Fruit fly (Drosophila melanogaster): Measurements from ENCODE around the gene fabp.

fabp gene

dm6 chr3R:11566769-11567570 is at the start of gene fabp, which contains the start of gene sea:
Gene fabp, minus strand, starts transcription at chr3R:11567054.
Gene sea, minus strand, starts transcription at chr3R:11567054.
- TF ChIP-seq CG17385 (GFP tag; optimal IDR thresholded peaks at IDR 0.05) (peak; percentile 21), Dll (GFP tag; IDR thresholded peaks at IDR 0.05; ENCODE audit: partially characterized antibody) (0 out of 4 replicates have a peak, but pooled peaks have one; percentile 30), CG2129 (GFP tag; IDR thresholded peaks at IDR 0.05; ENCODE audit: partially characterized antibody) (no peak), CG10543 (GFP tag; optimal IDR thresholded peaks at IDR 0.05) (peak; percentile 39), abd-A (tag; optimal IDR thresholded peaks at IDR 0.05) (peak; percentile 59), lilli (GFP tag; optimal IDR thresholded peaks at IDR 0.05) (peak; percentile 19), chinmo (GFP tag; IDR thresholded peaks at IDR 0.05; ENCODE audit: partially characterized antibody) (peak; percentile 75; the same call in 2 of the 4 replicates), CG6813 (GFP tag; optimal IDR thresholded peaks at IDR 0.05) (peak; percentile 40), HLH4C (GFP tag; IDR thresholded peaks at IDR 0.05; ENCODE audit: partially characterized antibody) (0 out of 3 replicates have a peak, but pooled peaks have one; percentile 50), CG2678 (tag; optimal IDR thresholded peaks at IDR 0.05) (peak; percentile 14), grau (tag; optimal IDR thresholded peaks at IDR 0.05) (peak; percentile 17), CG13287 (GFP tag; IDR thresholded peaks at IDR 0.05; ENCODE audit: partially characterized antibody) (peak; percentile 46), onecut (GFP tag; IDR thresholded peaks at IDR 0.05) (peak; percentile 21; the same call in 1 of the 2 replicates), CG6791 (GFP tag; IDR thresholded peaks at IDR 0.05; ENCODE audit: partially characterized antibody) (0 out of 3 replicates have a peak, but pooled peaks have one; percentile 23), Trl (optimal IDR thresholded peaks at IDR 0.05) (peak; percentile 67 to 82), Trl (GFP tag; optimal IDR thresholded peaks at IDR 0.05) (peak; percentile 53), CG17829 (tag; optimal IDR thresholded peaks at IDR 0.05) (no peak), sens-2 (GFP tag; IDR thresholded peaks at IDR 0.05) (0 out of 2 replicates have a peak, but pooled peaks have one; percentile 10), CG12769 (tag; optimal IDR thresholded peaks at IDR 0.05) (no peak), bbx (GFP tag; IDR thresholded peaks at IDR 0.05; ENCODE audit: partially characterized antibody) (peak; percentile 41), gce (GFP tag; IDR thresholded peaks at IDR 0.05) (no peak), CG34224 (GFP tag; IDR thresholded peaks at IDR 0.05; ENCODE audit: partially characterized antibody) (peak; percentile 22; the same call in 1 of the 3 replicates), Drgx (GFP tag; IDR thresholded peaks at IDR 0.05) (peak; percentile 44; the same call in 1 of the 2 replicates), Pdp1 (GFP tag; optimal IDR thresholded peaks at IDR 0.05) (peak in 1 of 2 experiments; percentile 44), Deaf1 (tag; optimal IDR thresholded peaks at IDR 0.05) (peak; percentile 48), mam (GFP tag; optimal IDR thresholded peaks at IDR 0.05) (peak; percentile 13), mirr (GFP tag; optimal IDR thresholded peaks at IDR 0.05) (peak; percentile 43), lbe (GFP tag; optimal IDR thresholded peaks at IDR 0.05) (peak; percentile 36), fru (optimal IDR thresholded peaks at IDR 0.05) (no peak), CG9215 (GFP tag; IDR thresholded peaks at IDR 0.05) (peak; percentile 94), Six4 (GFP tag; optimal IDR thresholded peaks at IDR 0.05) (no peak), grn (GFP tag; optimal IDR thresholded peaks at IDR 0.05) (no peak), lola (GFP tag; optimal IDR thresholded peaks at IDR 0.05) (no peak), crol (GFP tag; IDR thresholded peaks at IDR 0.05) (peak; percentile 64), CG9876 (GFP tag; optimal IDR thresholded peaks at IDR 0.05) (no peak), rib (GFP tag; IDR thresholded peaks at IDR 0.05) (peak; percentile 68), sim (GFP tag; IDR thresholded peaks at IDR 0.05) (0 out of 2 replicates have a peak, but pooled peaks have one; percentile 25), NC2α (GFP tag; optimal IDR thresholded peaks at IDR 0.05) (peak; percentile 22), Sox102F (GFP tag; optimal IDR thresholded peaks at IDR 0.05) (no peak), Eip74EF (GFP tag; optimal IDR thresholded peaks at IDR 0.05) (peak in 1 of 2 experiments; percentile 19), CG6765 (GFP tag; optimal IDR thresholded peaks at IDR 0.05) (peak; percentile 45), CG10267 (tag; optimal IDR thresholded peaks at IDR 0.05) (no peak), CG32532 (GFP tag; IDR thresholded peaks at IDR 0.05) (peak; percentile 33; the same call in 1 of the 2 replicates), CG17328 (GFP tag; IDR thresholded peaks at IDR 0.05) (0 out of 2 replicates have a peak, but pooled peaks have one; percentile 17), cwo (GFP tag; optimal IDR thresholded peaks at IDR 0.05) (peak; percentile 37), CG18599 (GFP tag; optimal IDR thresholded peaks at IDR 0.05) (peak; percentile 30)
